Fruit fly (Drosophila melanogaster) whole organism, prepupa: ENCODE data around the gene Rbp.

Source experiments
- Blimp-1 ChIP-seq: fragments of 200-800 bp; sonication (Bioruptor generic); optimal IDR thresholded peaks from 3 replicates; lab custom pipeline; 2017; ENCODE audit warnings: missing biosample characterization, missing genetic modification characterization, mild to moderate bottlenecking, moderate library complexity, missing genetic modification reagents
- CG10631 ChIP-seq: fragments of 200-800 bp; sonication (Bioruptor generic); optimal IDR thresholded peaks from 2 replicates; lab custom pipeline; 2016; ENCODE audit warnings: missing biosample characterization, missing genetic modification characterization
- CG11294 ChIP-seq: fragments of 200-800 bp; sonication (Bioruptor generic); IDR thresholded peaks from 2 replicates; pipeline ENCODE4 v1.3.6; 2022; ENCODE audit warnings: missing biosample characterization, missing genetic modification characterization
- CG11902 ChIP-seq: fragments of 200-800 bp; sonication (Bioruptor generic); optimal IDR thresholded peaks from 3 replicates; lab custom pipeline; 2016; ENCODE audit warnings: missing biosample characterization, missing genetic modification characterization
- CG1621 ChIP-seq: fragments of 200-800 bp; sonication (Bioruptor generic); optimal IDR thresholded peaks from 3 replicates; lab custom pipeline; 2018; ENCODE audit warnings: missing biosample characterization, mild to moderate bottlenecking, missing genetic modification characterization
- CG16779 ChIP-seq: fragments of 200-800 bp; sonication (Bioruptor generic); optimal IDR thresholded peaks from 3 replicates; lab custom pipeline; 2017; ENCODE audit warnings: missing biosample characterization, mild to moderate bottlenecking, missing genetic modification characterization
- CG3032 ChIP-seq: fragments of 200-800 bp; optimal IDR thresholded peaks from 2 replicates; lab custom pipeline; 2019; ENCODE audit warnings: missing biosample characterization, mild to moderate bottlenecking, missing genetic modification characterization, moderate library complexity
- CG34406 ChIP-seq: fragments of 200-800 bp; sonication (Bioruptor generic); optimal IDR thresholded peaks from 3 replicates; lab custom pipeline; 2016; ENCODE audit warnings: missing biosample characterization, missing genetic modification characterization
- Gug ChIP-seq: fragments of 200-800 bp; sonication (Bioruptor generic); IDR thresholded peaks from 2 replicates; pipeline ENCODE4 v1.3.6; 2022; ENCODE audit warnings: missing biosample characterization, missing genetic modification characterization
- Sox102F ChIP-seq: fragments of 200-800 bp; sonication (Bioruptor generic); optimal IDR thresholded peaks from 2 replicates; lab custom pipeline; 2016; ENCODE audit warnings: missing biosample characterization, mild to moderate bottlenecking, missing genetic modification characterization
- Sox15 ChIP-seq: fragments of 200-800 bp; sonication (Bioruptor generic); optimal IDR thresholded peaks from 3 replicates; lab custom pipeline; 2016; ENCODE audit warnings: missing biosample characterization, missing genetic modification characterization
- cyc ChIP-seq: fragments of 200-800 bp; sonication (Bioruptor generic); optimal IDR thresholded peaks from 3 replicates; lab custom pipeline; 2016; ENCODE audit warnings: missing biosample characterization, missing genetic modification characterization
- svp ChIP-seq: fragments of 200-800 bp; sonication (Bioruptor generic); peaks from one replicate; lab custom pipeline; 2016; ENCODE audit warnings: missing biosample characterization, missing genetic modification characterization

dm6 chr3R:15427199-15427817 lies 52.9 kb downstream of the Rbp start:
- TF ChIP-seq cyc (GFP tag; lab: Kevin White, UChicago), result no peak
- no peak for TF ChIP-seq CG11294 (GFP tag; lab: Robert Waterston, UW)
- TF ChIP-seq Gug, result no peak
- TF ChIP-seq Blimp-1 (GFP tag; lab: Kevin White, UChicago), result peak; percentile 99
- no peak for TF ChIP-seq CG10631 (GFP tag; lab: Kevin White, UChicago)
- no peak for TF ChIP-seq Sox15 (GFP tag; lab: Kevin White, UChicago)
- TF ChIP-seq Sox102F (GFP tag; lab: Kevin White, UChicago), result peak; percentile 7
- no peak for TF ChIP-seq CG16779 (tag; lab: Kevin White, UChicago)
- TF ChIP-seq CG11902 (GFP tag; lab: Kevin White, UChicago), result no peak
- TF ChIP-seq svp (GFP tag; lab: Kevin White, UChicago), result no peak
- TF ChIP-seq CG1621 (tag; lab: Kevin White, UChicago), result no peak
- TF ChIP-seq CG34406 (GFP tag; lab: Kevin White, UChicago), result no peak
- no peak for TF ChIP-seq CG3032 (tag; lab: Kevin White, UChicago)
